Worm (Caenorhabditis elegans) whole organism, mixed stage, embryonic: ENCODE measurements around the gene C04E6.5.

Experiments
- ceh-43 ChIP-seq: fragments of 200-800 bp; sonication (Bioruptor generic); optimal IDR thresholded peaks from 2 replicates; lab custom pipeline; 2018; ENCODE audit warnings: mild to moderate bottlenecking, missing genetic modification characterization, moderate library complexity, missing compliant biosample characterization
- ceh-83 ChIP-seq: fragments of 200-800 bp; sonication (Bioruptor generic); optimal IDR thresholded peaks from 2 replicates; lab custom pipeline; 2018; ENCODE audit warnings: mild to moderate bottlenecking, missing genetic modification characterization, missing compliant biosample characterization
- cnd-1 ChIP-seq: fragments of 200-800 bp; sonication (Bioruptor generic); optimal IDR thresholded peaks from 2 replicates; lab custom pipeline; 2018; ENCODE audit warnings: mild to moderate bottlenecking, missing genetic modification characterization, missing compliant biosample characterization
- elt-1 ChIP-seq: sonication (generic microtip); optimal IDR thresholded peaks from 2 replicates; lab custom pipeline; 2017; ENCODE audit warnings: missing genetic modification characterization, mild to moderate bottlenecking, missing compliant biosample characterization, antibody characterized with exemption, moderate library complexity, borderline replicate concordance; ENCODE audit not compliant: insufficient read depth
- lin-13 ChIP-seq: fragments of 150-350 bp; optimal IDR thresholded peaks from 2 replicates; lab custom pipeline; 2014; ENCODE audit warnings: missing biosample characterization, missing genetic modification characterization
- lsy-2 ChIP-seq: fragments of 150-350 bp; optimal IDR thresholded peaks from 2 replicates; lab custom pipeline; 2014; ENCODE audit warnings: missing biosample characterization, missing genetic modification characterization
- mab-5 ChIP-seq: fragments of 150-350 bp; optimal IDR thresholded peaks from 2 replicates; lab custom pipeline; 2014; ENCODE audit warnings: missing biosample characterization, missing genetic modification characterization
- nhr-12 ChIP-seq: fragments of 150-350 bp; optimal IDR thresholded peaks from 2 replicates; lab custom pipeline; 2014; ENCODE audit warnings: missing biosample characterization, missing genetic modification characterization
- nhr-28 ChIP-seq: fragments of 150-350 bp; optimal IDR thresholded peaks from 2 replicates; lab custom pipeline; 2014; ENCODE audit warnings: missing biosample characterization, missing genetic modification characterization
- pha-4 ChIP-seq: fragments of 150-350 bp; optimal IDR thresholded peaks from 2 replicates; lab custom pipeline; 2018; ENCODE audit warnings: missing biosample characterization, missing genetic modification reagents, missing genetic modification characterization
- sptf-1 ChIP-seq: sonication (generic microtip); optimal IDR thresholded peaks from 2 replicates; lab custom pipeline; 2017; ENCODE audit warnings: mild to moderate bottlenecking, missing genetic modification characterization, moderate library complexity, missing compliant biosample characterization
- tbx-8 ChIP-seq: fragments of 200-800 bp; sonication (Bioruptor generic); optimal IDR thresholded peaks from 2 replicates; lab custom pipeline; 2018; ENCODE audit warnings: mild to moderate bottlenecking, missing genetic modification characterization, moderate library complexity, missing compliant biosample characterization
- unc-62 ChIP-seq: fragments of 150-350 bp; optimal IDR thresholded peaks from 2 replicates; lab custom pipeline; 2014; ENCODE audit warnings: missing biosample characterization, missing genetic modification reagents, missing genetic modification characterization
- ztf-11 ChIP-seq: fragments of 150-350 bp; optimal IDR thresholded peaks from 2 replicates; lab custom pipeline; 2014; ENCODE audit warnings: missing biosample characterization, missing genetic modification characterization

DNA sequence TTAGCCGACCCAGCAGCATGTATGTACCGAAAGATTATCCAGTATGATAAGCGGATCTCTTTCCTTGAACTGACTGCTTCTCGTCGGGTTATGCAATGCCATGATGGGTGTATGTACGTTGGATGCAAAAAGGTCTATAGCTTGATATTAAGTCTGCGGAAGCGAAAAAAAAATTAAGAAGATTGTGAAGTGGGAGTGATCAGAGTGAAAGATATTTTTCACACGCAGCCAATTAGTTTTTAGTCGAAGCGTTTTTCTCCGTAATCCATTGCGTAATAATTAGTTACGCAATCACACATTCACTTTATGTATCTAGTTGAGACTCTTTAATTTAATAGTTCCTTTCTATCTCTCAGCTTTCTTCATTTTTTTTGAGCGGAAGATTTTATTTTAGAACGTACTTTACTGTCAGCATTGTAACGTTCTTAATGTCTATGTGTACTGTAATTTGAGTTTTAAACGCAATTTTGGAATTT, 47.8 kb downstream of the C04E6.5 start:
- no peak for TF ChIP-seq lsy-2
- no peak for TF ChIP-seq sptf-1
- TF ChIP-seq ceh-83, result no peak
- peak; percentile 43 for TF ChIP-seq elt-1 (tag; lab: Kevin White, UChicago)
- TF ChIP-seq unc-62 (GFP tag; lab: Kevin White, UChicago), result no peak
- no peak for TF ChIP-seq cnd-1 (tag; lab: Kevin White, UChicago)
- no peak for TF ChIP-seq tbx-8 (GFP tag; lab: Kevin White, UChicago)
- no peak for TF ChIP-seq pha-4 (tag; lab: Kevin White, UChicago)
- no peak for TF ChIP-seq mab-5 (tag; lab: Kevin White, UChicago)
- no peak for TF ChIP-seq nhr-28 (tag; lab: Kevin White, UChicago)
- TF ChIP-seq ztf-11 (tag; lab: Kevin White, UChicago), result no peak
- no peak for TF ChIP-seq nhr-12
- no peak for TF ChIP-seq ceh-43
- no peak for TF ChIP-seq lin-13 (tag; lab: Kevin White, UChicago)
